Fruit fly (Drosophila melanogaster): ENCODE data around the gene CG10616.

dm6 chr3L:12434432-12434831, 37.1 kb upstream of the CG10616 start:
- TF ChIP-seq Gug (GFP tag; IDR thresholded peaks at IDR 0.05) (no peak), Sox15 (GFP tag; optimal IDR thresholded peaks at IDR 0.05) (no peak), fkh (GFP tag; optimal IDR thresholded peaks at IDR 0.05) (peak; percentile 60), CG3032 (tag; optimal IDR thresholded peaks at IDR 0.05) (no peak), CG32006 (GFP tag; optimal IDR thresholded peaks at IDR 0.05) (no peak), Hr38 (GFP tag; optimal IDR thresholded peaks at IDR 0.05) (no peak), topi (GFP tag; optimal IDR thresholded peaks at IDR 0.05) (no peak), CG8319 (GFP tag; optimal IDR thresholded peaks at IDR 0.05) (no peak), CG6276 (GFP tag; optimal IDR thresholded peaks at IDR 0.05) (no peak), CG11294 (GFP tag; IDR thresholded peaks at IDR 0.05) (no peak), Lpt (GFP tag; optimal IDR thresholded peaks at IDR 0.05) (no peak), CG34406 (GFP tag; optimal IDR thresholded peaks at IDR 0.05) (no peak), cyc (GFP tag; optimal IDR thresholded peaks at IDR 0.05) (no peak), vri (GFP tag; optimal IDR thresholded peaks at IDR 0.05) (peak; percentile 76)

Measured in whole organism, prepupa.